Fruit fly (Drosophila melanogaster): Measurements from ENCODE around the gene Sf3b5.

The Sf3b5 gene

dm6 chr3R:9053021-9053420 lies 37.9 kb upstream of the Sf3b5 start (continued):
- TF ChIP-seq en (GFP tag; optimal IDR thresholded peaks at IDR 0.05) = no peak
- TF ChIP-seq trem (tag; optimal IDR thresholded peaks at IDR 0.05) = peak; percentile 24
- TF ChIP-seq Ada2b (GFP tag; IDR thresholded peaks at IDR 0.05) = no peak
- no peak for TF ChIP-seq fd102C (GFP tag; optimal IDR thresholded peaks at IDR 0.05)
- TF ChIP-seq CG10267 (tag; optimal IDR thresholded peaks at IDR 0.05) = no peak
- peak; percentile 28 for TF ChIP-seq org-1 (GFP tag; optimal IDR thresholded peaks at IDR 0.05)
- no peak for TF ChIP-seq crp (GFP tag; optimal IDR thresholded peaks at IDR 0.05)
- TF ChIP-seq ci (GFP tag; IDR thresholded peaks at IDR 0.05) = no peak
- TF ChIP-seq Atf3 (GFP tag; optimal IDR thresholded peaks at IDR 0.05) = peak; percentile 28
- TF ChIP-seq stc (GFP tag; IDR thresholded peaks at IDR 0.05) = no peak
- no peak for TF ChIP-seq nmo (GFP tag; optimal IDR thresholded peaks at IDR 0.05)
- no peak for TF ChIP-seq CG9215 (GFP tag; IDR thresholded peaks at IDR 0.05)
- TF ChIP-seq CG13775 (GFP tag; optimal IDR thresholded peaks at IDR 0.05) = no peak
- TF ChIP-seq CG7786 (GFP tag; optimal IDR thresholded peaks at IDR 0.05) = peak; percentile 62
- no peak for TF ChIP-seq Usf (GFP tag; optimal IDR thresholded peaks at IDR 0.05)
- peak; percentile 83 for TF ChIP-seq HmgZ (tag; optimal IDR thresholded peaks at IDR 0.05)
- TF ChIP-seq CG30403 (GFP tag; optimal IDR thresholded peaks at IDR 0.05) = peak; percentile 43
- no peak for TF ChIP-seq CG31224 (GFP tag; IDR thresholded peaks at IDR 0.05)
- TF ChIP-seq CG32767 (GFP tag; IDR thresholded peaks at IDR 0.05) = no peak
- TF ChIP-seq sug (tag; optimal IDR thresholded peaks at IDR 0.05) = peak; percentile 93
- no peak for TF ChIP-seq sisA (GFP tag; IDR thresholded peaks at IDR 0.05)
- TF ChIP-seq btn (GFP tag; optimal IDR thresholded peaks at IDR 0.05) = peak; percentile 40
- TF ChIP-seq Gsc (GFP tag; IDR thresholded peaks at IDR 0.05) = no peak
- peak; percentile 90 for TF ChIP-seq CG18599 (GFP tag; optimal IDR thresholded peaks at IDR 0.05)
- no peak for TF ChIP-seq Stat92E (GFP tag; optimal IDR thresholded peaks at IDR 0.05)
- TF ChIP-seq CG34422 (GFP tag; IDR thresholded peaks at IDR 0.05) = no peak
- TF ChIP-seq B-H2 (GFP tag; optimal IDR thresholded peaks at IDR 0.05) = peak; percentile 6
- no peak for TF ChIP-seq CG10321 (GFP tag; IDR thresholded peaks at IDR 0.05)
- no peak for TF ChIP-seq CG15479 (GFP tag; optimal IDR thresholded peaks at IDR 0.05)
- no peak for TF ChIP-seq CG1233 (GFP tag; optimal IDR thresholded peaks at IDR 0.05)
- peak; percentile 6 for TF ChIP-seq CG4854 (GFP tag; optimal IDR thresholded peaks at IDR 0.05)
- peak; percentile 28 for TF ChIP-seq D19A (tag; optimal IDR thresholded peaks at IDR 0.05)
- TF ChIP-seq pros (GFP tag; optimal IDR thresholded peaks at IDR 0.05) = peak; percentile 91
- peak; percentile 78 for TF ChIP-seq cwo (GFP tag; optimal IDR thresholded peaks at IDR 0.05)
- peak; percentile 51 to 66 for TF ChIP-seq bsh (GFP tag; optimal IDR thresholded peaks at IDR 0.05)
- TF ChIP-seq phol (tag; optimal IDR thresholded peaks at IDR 0.05) = no peak
- TF ChIP-seq sr (GFP tag; IDR thresholded peaks at IDR 0.05) = no peak
- peak; percentile 28 for TF ChIP-seq CG7556 (GFP tag; optimal IDR thresholded peaks at IDR 0.05)
- TF ChIP-seq HLHmδ (GFP tag; optimal IDR thresholded peaks at IDR 0.05) = peak; percentile 92
- TF ChIP-seq CG18262 (tag; optimal IDR thresholded peaks at IDR 0.05) = no peak
- TF ChIP-seq pho (GFP tag; optimal IDR thresholded peaks at IDR 0.05) = peak; percentile 78
- TF ChIP-seq CG3163 (GFP tag; optimal IDR thresholded peaks at IDR 0.05) = peak; percentile 79
- TF ChIP-seq sob (GFP tag; IDR thresholded peaks at IDR 0.05) = no peak
- no peak for TF ChIP-seq CG3065 (GFP tag; optimal IDR thresholded peaks at IDR 0.05)
- TF ChIP-seq zen (tag; optimal IDR thresholded peaks at IDR 0.05) = no peak
- no peak for TF ChIP-seq cato (GFP tag; optimal IDR thresholded peaks at IDR 0.05; ENCODE audit: borderline replicate concordance)
- peak; percentile 54 for TF ChIP-seq repo (GFP tag; optimal IDR thresholded peaks at IDR 0.05)
- TF ChIP-seq CG15696 (tag; optimal IDR thresholded peaks at IDR 0.05) = no peak
- TF ChIP-seq Six4 (GFP tag; optimal IDR thresholded peaks at IDR 0.05) = peak; percentile 7
- peak; percentile 32 for TF ChIP-seq Myb (GFP tag; optimal IDR thresholded peaks at IDR 0.05)
- TF ChIP-seq NC2β (GFP tag; optimal IDR thresholded peaks at IDR 0.05) = peak; percentile 39

Measured in whole organism, embryonic.